Worm (Caenorhabditis elegans) whole organism, young adult: ENCODE data around the gene mmaa-1.

Source experiments
- F39B2.1 ChIP-seq: fragments of 200-800 bp; sonication (Bioruptor generic); IDR thresholded peaks from 2 replicates; pipeline ENCODE4 v1.3.6; 2022; ENCODE audit warnings: missing genetic modification reagents, missing genetic modification characterization, missing compliant biosample characterization
- Y67H2A.10 ChIP-seq: fragments of 200-800 bp; sonication (Bioruptor generic); conservative IDR thresholded peaks from 2 replicates; pipeline ENCODE4 v1.3.6; 2022; ENCODE audit warnings: missing genetic modification reagents, missing genetic modification characterization, missing compliant biosample characterization
- ama-1 ChIP-seq, 3 experiments: fragments of 150-350 bp in 1 of 3; sonication (generic microtip) in 2 of 3; optimal IDR thresholded peaks; 2 replicates each; lab custom pipeline; 2014 to 2018; ENCODE audit warnings: missing biosample characterization in 2 of 3, missing genetic modification characterization in 2 of 3, missing genetic modification reagents in 2 of 3
- pha-4 ChIP-seq: fragments of 150-350 bp; sonication (generic microtip); optimal IDR thresholded peaks from 2 replicates; lab custom pipeline; 2014; ENCODE audit warnings: missing biosample characterization, missing genetic modification reagents, missing genetic modification characterization

ce11 chrII:7072315-7072589, 28.7 kb downstream of the mmaa-1 start, which contains the start of gene kars-1:
- TF ChIP-seq Y67H2A.10 (GFP tag; lab: Robert Waterston, UW), result no peak
- TF ChIP-seq ama-1 (optimal IDR thresholded peaks at IDR 0.05; lab: Kevin White, UChicago), result no peak
- no peak for TF ChIP-seq ama-1 (GFP tag; optimal IDR thresholded peaks at IDR 0.05; lab: Kevin White, UChicago)
- TF ChIP-seq F39B2.1 (GFP tag; lab: Robert Waterston, UW), result no peak
- TF ChIP-seq pha-4 (tag; lab: Kevin White, UChicago), result no peak
